Fruit fly (Drosophila melanogaster) whole organism, embryonic: ENCODE measurements around the gene Sf3b1.

Source experiments
- Asciz ChIP-seq: fragments of 200-800 bp; sonication (Bioruptor generic); optimal IDR thresholded peaks from 2 replicates; lab custom pipeline; 2017; ENCODE audit warnings: missing biosample characterization, mild to moderate bottlenecking, missing genetic modification characterization, missing genetic modification reagents
- CG10366 ChIP-seq: fragments of 200-800 bp; sonication (Bioruptor generic); IDR thresholded peaks from 2 replicates; pipeline ENCODE4 v1.3.6; 2022; ENCODE audit warnings: missing biosample characterization, missing genetic modification characterization
- CG10979 ChIP-seq: fragments of 200-800 bp; sonication (Bioruptor generic); optimal IDR thresholded peaks from 2 replicates; lab custom pipeline; 2018; ENCODE audit warnings: missing biosample characterization, mild to moderate bottlenecking, missing genetic modification characterization, moderate library complexity
- CG11504 ChIP-seq: fragments of 200-800 bp; sonication (Bioruptor generic); optimal IDR thresholded peaks from 3 replicates; lab custom pipeline; 2019; ENCODE audit warnings: missing biosample characterization, mild to moderate bottlenecking, missing genetic modification characterization, moderate library complexity
- CG13894 ChIP-seq: fragments of 200-800 bp; sonication (Bioruptor generic); optimal IDR thresholded peaks from 3 replicates; lab custom pipeline; 2018; ENCODE audit warnings: missing biosample characterization, mild to moderate bottlenecking, missing genetic modification characterization, moderate library complexity
- CG17361 ChIP-seq: fragments of 200-800 bp; sonication (Bioruptor generic); IDR thresholded peaks from 3 replicates; pipeline ENCODE4 v1.3.6; 2022; ENCODE audit warnings: missing biosample characterization, missing genetic modification characterization
- CG1832 ChIP-seq: fragments of 200-800 bp; sonication (Bioruptor generic); optimal IDR thresholded peaks from 2 replicates; lab custom pipeline; 2017; ENCODE audit warnings: missing biosample characterization, mild to moderate bottlenecking, missing genetic modification characterization, inconsistent platforms
- CG2678 ChIP-seq: fragments of 200-800 bp; sonication (Bioruptor generic); optimal IDR thresholded peaks from 3 replicates; lab custom pipeline; 2019; ENCODE audit warnings: missing biosample characterization, mild to moderate bottlenecking, missing genetic modification characterization, moderate library complexity
- CG30403 ChIP-seq: fragments of 200-800 bp; sonication (Bioruptor generic); optimal IDR thresholded peaks from 3 replicates; lab custom pipeline; 2016; ENCODE audit warnings: missing biosample characterization, missing genetic modification characterization
- CHES-1-like ChIP-seq: fragments of 200-800 bp; sonication (Bioruptor generic); optimal IDR thresholded peaks from 2 replicates; lab custom pipeline; 2016; ENCODE audit warnings: missing biosample characterization, missing genetic modification characterization
- Camta ChIP-seq: fragments of 200-800 bp; sonication (Bioruptor generic); optimal IDR thresholded peaks from 2 replicates; lab custom pipeline; 2016; ENCODE audit warnings: missing biosample characterization, missing genetic modification characterization
- D19A ChIP-seq: fragments of 200-800 bp; optimal IDR thresholded peaks from 3 replicates; lab custom pipeline; 2019; ENCODE audit warnings: missing biosample characterization, mild to moderate bottlenecking, missing genetic modification characterization, moderate library complexity
- Doc2 ChIP-seq: fragments of 200-800 bp; sonication (Bioruptor generic); IDR thresholded peaks from 2 replicates; pipeline ENCODE4 v1.3.6; 2022; ENCODE audit warnings: missing biosample characterization, missing genetic modification characterization
- Drgx ChIP-seq: fragments of 200-800 bp; sonication (Bioruptor generic); IDR thresholded peaks from 2 replicates; pipeline ENCODE4 v1.3.6; 2022; ENCODE audit warnings: missing biosample characterization, missing genetic modification characterization
- Ets65A ChIP-seq: fragments of 200-800 bp; sonication (Bioruptor generic); peaks from one replicate; lab custom pipeline; 2016; ENCODE audit warnings: missing biosample characterization, missing genetic modification characterization
- Fer1 ChIP-seq: fragments of 200-800 bp; sonication (Bioruptor generic); optimal IDR thresholded peaks from 2 replicates; lab custom pipeline; 2017; ENCODE audit warnings: missing biosample characterization, mild to moderate bottlenecking, missing genetic modification characterization
- Fer3 ChIP-seq: fragments of 200-800 bp; sonication (Bioruptor generic); optimal IDR thresholded peaks from 2 replicates; lab custom pipeline; 2018; ENCODE audit warnings: missing biosample characterization, mild to moderate bottlenecking, missing genetic modification characterization, moderate library complexity
- Hmx ChIP-seq: fragments of 200-800 bp; sonication (Bioruptor generic); optimal IDR thresholded peaks from 2 replicates; lab custom pipeline; 2016; ENCODE audit warnings: missing biosample characterization, missing genetic modification characterization
- Hr39 ChIP-seq: fragments of >200 bp; optimal IDR thresholded peaks from 2 replicates; lab custom pipeline; 2017
- Kr ChIP-seq: fragments of 200-800 bp; sonication (Bioruptor generic); optimal IDR thresholded peaks from 2 replicates; lab custom pipeline; 2017; ENCODE audit warnings: missing biosample characterization, mild to moderate bottlenecking, missing genetic modification characterization
- Med ChIP-seq: fragments of 200-800 bp; sonication (Bioruptor generic); peaks from one replicate; lab custom pipeline; 2016; ENCODE audit warnings: missing biosample characterization, missing genetic modification characterization, mild to moderate bottlenecking, inconsistent platforms, moderate library complexity
- Meics ChIP-seq: fragments of 200-800 bp; sonication (Bioruptor generic); optimal IDR thresholded peaks from 2 replicates; lab custom pipeline; 2017; ENCODE audit warnings: missing biosample characterization, mild to moderate bottlenecking, missing genetic modification characterization
- Nf-YC ChIP-seq: fragments of 200-800 bp; optimal IDR thresholded peaks from 3 replicates; lab custom pipeline; 2019; ENCODE audit warnings: missing biosample characterization, mild to moderate bottlenecking, missing genetic modification characterization, moderate library complexity
- Optix ChIP-seq: fragments of 200-800 bp; sonication (Bioruptor generic); IDR thresholded peaks from 3 replicates; pipeline ENCODE4 v1.3.6; 2022; ENCODE audit warnings: missing biosample characterization, missing genetic modification characterization
- Sry-δ ChIP-seq: fragments of 200-800 bp; sonication (Bioruptor generic); optimal IDR thresholded peaks from 2 replicates; lab custom pipeline; 2016; ENCODE audit warnings: missing biosample characterization, missing genetic modification characterization
- TFAM ChIP-seq: fragments of 200-800 bp; sonication (Bioruptor generic); optimal IDR thresholded peaks from 2 replicates; lab custom pipeline; 2017; ENCODE audit warnings: missing biosample characterization, missing genetic modification characterization, inconsistent platforms
- abd-A ChIP-seq: fragments of 200-800 bp; sonication (Bioruptor generic); optimal IDR thresholded peaks from 3 replicates; lab custom pipeline; 2019; ENCODE audit warnings: missing biosample characterization, mild to moderate bottlenecking, missing genetic modification characterization, moderate library complexity
- ash1 ChIP-seq: fragments of 200-800 bp; sonication (Bioruptor generic); optimal IDR thresholded peaks from 2 replicates; lab custom pipeline; 2018; ENCODE audit warnings: missing biosample characterization, mild to moderate bottlenecking, missing genetic modification characterization
- chm ChIP-seq: fragments of 200-800 bp; sonication (Bioruptor generic); IDR thresholded peaks from 2 replicates; pipeline ENCODE4 v1.3.6; 2022; ENCODE audit warnings: missing biosample characterization, missing genetic modification characterization
- crol ChIP-seq: fragments of 200-800 bp; sonication (Bioruptor generic); IDR thresholded peaks from 2 replicates; pipeline ENCODE4 v1.3.6; 2022; ENCODE audit warnings: missing biosample characterization, missing genetic modification characterization
- cwo ChIP-seq: fragments of 200-800 bp; sonication (Bioruptor generic); optimal IDR thresholded peaks from 3 replicates; lab custom pipeline; 2017; ENCODE audit warnings: missing biosample characterization, missing genetic modification characterization, mild to moderate bottlenecking, moderate library complexity, missing genetic modification reagents
- da ChIP-seq: fragments of 200-800 bp; sonication (Bioruptor generic); optimal IDR thresholded peaks from 2 replicates; lab custom pipeline; 2016; ENCODE audit warnings: missing biosample characterization, missing genetic modification characterization
- dan ChIP-seq: fragments of 200-800 bp; sonication (Bioruptor generic); IDR thresholded peaks from 2 replicates; pipeline ENCODE4 v1.3.6; 2022; ENCODE audit warnings: missing biosample characterization, missing genetic modification characterization
- fd96Cb ChIP-seq: fragments of 200-800 bp; sonication (Bioruptor generic); optimal IDR thresholded peaks from 2 replicates; lab custom pipeline; 2018; ENCODE audit warnings: missing biosample characterization, mild to moderate bottlenecking, missing genetic modification characterization, moderate library complexity
- gce ChIP-seq: fragments of 200-800 bp; sonication (Bioruptor generic); IDR thresholded peaks from 3 replicates; pipeline ENCODE4 v1.3.6; 2022; ENCODE audit warnings: missing biosample characterization, missing genetic modification characterization
- grau ChIP-seq: fragments of 200-800 bp; optimal IDR thresholded peaks from 3 replicates; lab custom pipeline; 2019; ENCODE audit warnings: missing biosample characterization, mild to moderate bottlenecking, missing genetic modification characterization, moderate library complexity
- kni ChIP-seq: fragments of 200-800 bp; sonication (Bioruptor generic); optimal IDR thresholded peaks from 3 replicates; lab custom pipeline; 2017; ENCODE audit warnings: mild to moderate bottlenecking, missing biosample characterization, missing genetic modification reagents, missing genetic modification characterization
- nerfin-1 ChIP-seq: fragments of 200-800 bp; sonication (Bioruptor generic); optimal IDR thresholded peaks from 3 replicates; lab custom pipeline; 2019; ENCODE audit warnings: missing biosample characterization, mild to moderate bottlenecking, missing genetic modification characterization, moderate library complexity
- oc ChIP-seq: fragments of 200-800 bp; sonication (Bioruptor generic); optimal IDR thresholded peaks from 2 replicates; lab custom pipeline; 2018; ENCODE audit warnings: missing biosample characterization, mild to moderate bottlenecking, missing genetic modification characterization, moderate library complexity
- onecut ChIP-seq: fragments of 200-800 bp; sonication (Bioruptor generic); IDR thresholded peaks from 2 replicates; pipeline ENCODE4 v1.3.6; 2022; ENCODE audit warnings: missing biosample characterization, missing genetic modification characterization
- pros ChIP-seq: fragments of 200-800 bp; sonication (Bioruptor generic); optimal IDR thresholded peaks from 3 replicates; lab custom pipeline; 2019; ENCODE audit warnings: missing biosample characterization, mild to moderate bottlenecking, missing genetic modification characterization, moderate library complexity
- row ChIP-seq: fragments of 200-800 bp; sonication (Bioruptor generic); IDR thresholded peaks from 3 replicates; pipeline ENCODE4 v1.3.6; 2022; ENCODE audit warnings: missing biosample characterization, missing genetic modification characterization
- run ChIP-seq: fragments of 200-800 bp; sonication (Bioruptor generic); optimal IDR thresholded peaks from 3 replicates; lab custom pipeline; 2018; ENCODE audit warnings: missing biosample characterization, mild to moderate bottlenecking, missing genetic modification characterization
- sens ChIP-seq: fragments of 200-800 bp; sonication (Bioruptor generic); peaks from one replicate; lab custom pipeline; 2016; ENCODE audit warnings: missing biosample characterization, missing genetic modification characterization
- seq ChIP-seq: fragments of 200-800 bp; sonication (Bioruptor generic); IDR thresholded peaks from 2 replicates; pipeline ENCODE4 v1.3.6; 2022; ENCODE audit warnings: missing biosample characterization, missing genetic modification characterization
- vnd ChIP-seq: fragments of 200-800 bp; sonication (Bioruptor generic); IDR thresholded peaks from 3 replicates; pipeline ENCODE4 v1.3.6; 2022; ENCODE audit warnings: missing biosample characterization, missing genetic modification characterization; ENCODE audit not compliant: partially characterized antibody
- wor ChIP-seq: fragments of 200-800 bp; sonication (Bioruptor generic); IDR thresholded peaks from 2 replicates; pipeline ENCODE4 v1.3.6; 2022; ENCODE audit warnings: missing biosample characterization, missing genetic modification characterization
- zf30C ChIP-seq: fragments of 200-800 bp; sonication (Bioruptor generic); optimal IDR thresholded peaks from 3 replicates; lab custom pipeline; 2018; ENCODE audit warnings: missing biosample characterization, mild to moderate bottlenecking, missing genetic modification characterization

Gene Sf3b1

dm6 chr2L:525547-526180 is 42.5 kb upstream of the Sf3b1 start:
- TF ChIP-seq Asciz (no peak), oc (tag; lab: Kevin White, UChicago) (peak; percentile 57), run (tag; lab: Kevin White, UChicago) (peak; percentile 7), abd-A (tag; lab: Kevin White, UChicago) (peak; percentile 18), kni (GFP tag; lab: Kevin White, UChicago) (peak; percentile 35), crol (GFP tag; lab: Robert Waterston, UW) (peak; percentile 92), seq (GFP tag; lab: Robert Waterston, UW) (0 out of 2 replicates have a peak, but pooled peaks have one; percentile 25), da (no peak), CG1832 (GFP tag; lab: Kevin White, UChicago) (peak; percentile 17), ash1 (no peak), CHES-1-like (GFP tag; lab: Kevin White, UChicago) (no peak), wor (GFP tag; lab: Robert Waterston, UW) (no peak), zf30C (GFP tag; lab: Kevin White, UChicago) (peak; percentile 32), sens (GFP tag; lab: Kevin White, UChicago) (peak; percentile 75), pros (peak; percentile 95), Hr39 (lab: Kevin White, UChicago) (peak; percentile 47), Med (GFP tag; lab: Kevin White, UChicago) (peak; percentile 5), nerfin-1 (peak; percentile 56), vnd (GFP tag; lab: Robert Waterston, UW) (0 out of 3 replicates have a peak, but pooled peaks have one; percentile 7), D19A (tag; lab: Kevin White, UChicago) (peak; percentile 66), Kr (GFP tag; lab: Kevin White, UChicago) (peak; percentile 61), Optix (GFP tag; lab: Robert Waterston, UW) (0 out of 3 replicates have a peak, but pooled peaks have one; percentile 28)

dm6 chr2L:526192-526923 is 41.8 kb upstream of the Sf3b1 start:
- TF ChIP-seq gce, result no peak
- TF ChIP-seq Hmx (GFP tag; lab: Kevin White, UChicago), result no peak
- TF ChIP-seq CG17361 (GFP tag; lab: Robert Waterston, UW), result peak; percentile 38; the same call in 1 of the 3 replicates
- no peak for TF ChIP-seq Doc2 (GFP tag; lab: Robert Waterston, UW)
- peak; percentile 28 for TF ChIP-seq CG10979
- peak; percentile 18 for TF ChIP-seq grau
- peak; percentile 3 for TF ChIP-seq Fer3 (tag; lab: Kevin White, UChicago)
- no peak for TF ChIP-seq onecut
- peak; percentile 5 for TF ChIP-seq CG30403 (GFP tag; lab: Kevin White, UChicago)
- no peak for TF ChIP-seq Sry-δ (GFP tag; lab: Kevin White, UChicago)
- no peak for TF ChIP-seq Nf-YC (tag; lab: Kevin White, UChicago)
- peak; percentile 31 for TF ChIP-seq fd96Cb (tag; lab: Kevin White, UChicago)
- TF ChIP-seq Med (GFP tag; lab: Kevin White, UChicago), result peak; percentile 51
- TF ChIP-seq dan, result no peak
- no peak for TF ChIP-seq TFAM (GFP tag; lab: Kevin White, UChicago)
- TF ChIP-seq Meics (GFP tag; lab: Kevin White, UChicago), result peak; percentile 9
- TF ChIP-seq sens (GFP tag; lab: Kevin White, UChicago), result peak; percentile 61
- peak; percentile 35 for TF ChIP-seq Ets65A (GFP tag; lab: Kevin White, UChicago)
- TF ChIP-seq chm (GFP tag; lab: Robert Waterston, UW), result no peak
- peak; percentile 16 for TF ChIP-seq Fer1 (GFP tag; lab: Kevin White, UChicago)
- TF ChIP-seq Camta (GFP tag; lab: Kevin White, UChicago), result no peak
- peak; percentile 8 for TF ChIP-seq CG13894 (tag; lab: Kevin White, UChicago)
- no peak for TF ChIP-seq CG10366 (GFP tag; lab: Robert Waterston, UW)
- peak; percentile 37 for TF ChIP-seq CG11504
- no peak for TF ChIP-seq Drgx (GFP tag; lab: Robert Waterston, UW)
- TF ChIP-seq CG2678 (tag; lab: Kevin White, UChicago), result peak; percentile 66
- peak; percentile 5 for TF ChIP-seq cwo
- TF ChIP-seq crol (GFP tag; lab: Robert Waterston, UW), result peak; percentile 57; the same call in 1 of the 2 replicates
- 0 out of 3 replicates have a peak, but pooled peaks have one; percentile 14 for TF ChIP-seq row (GFP tag; lab: Robert Waterston, UW)
